Worm (Caenorhabditis elegans) whole organism, L1 larva: ENCODE measurements around the gene glc-3.

ENCODE experiments used
- C16A3.4 ChIP-seq: fragments of 150-350 bp; optimal IDR thresholded peaks from 2 replicates; lab custom pipeline; 2014; ENCODE audit warnings: missing biosample characterization, missing genetic modification characterization
- alr-1 ChIP-seq: fragments of 200-800 bp; sonication (Bioruptor generic); optimal IDR thresholded peaks from 2 replicates; lab custom pipeline; 2018; ENCODE audit warnings: borderline replicate concordance, mild to moderate bottlenecking, missing genetic modification characterization, missing compliant biosample characterization
- ama-1 ChIP-seq: fragments of 150-350 bp; optimal IDR thresholded peaks from 2 replicates; lab custom pipeline; 2014
- ceh-88 ChIP-seq: fragments of 200-800 bp; sonication (Bioruptor generic); IDR thresholded peaks from 2 replicates; pipeline ENCODE4 v1.3.6; 2022; ENCODE audit warnings: missing genetic modification characterization, missing compliant biosample characterization
- efl-3 ChIP-seq: fragments of 200-800 bp; sonication (Bioruptor generic); optimal IDR thresholded peaks from 2 replicates; lab custom pipeline; 2018; ENCODE audit warnings: mild to moderate bottlenecking, missing genetic modification characterization, missing compliant biosample characterization
- egl-13 ChIP-seq: sonication (generic microtip); optimal IDR thresholded peaks from 2 replicates; lab custom pipeline; 2016; ENCODE audit warnings: missing genotype, missing genetic modification reagents, missing genetic modification characterization, missing compliant biosample characterization
- elt-2 ChIP-seq: sonication (generic microtip); optimal IDR thresholded peaks from 2 replicates; lab custom pipeline; 2016; ENCODE audit warnings: missing genetic modification characterization, mild to moderate bottlenecking, inconsistent platforms, missing compliant biosample characterization, missing genetic modification reagents
- elt-3 ChIP-seq, 6 experiments: fragments of 150-350 bp in 1 of 6; sonication (generic microtip); optimal IDR thresholded peaks; 2 replicates each; lab custom pipeline; 2017 to 2018; ENCODE audit warnings: missing biosample characterization in 6 of 6, missing genetic modification characterization in 6 of 6, inconsistent platforms in 1 of 6
- ets-5 ChIP-seq: fragments of 200-800 bp; sonication (Bioruptor generic); IDR thresholded peaks from 2 replicates; pipeline ENCODE4 v1.3.6; 2022; ENCODE audit warnings: missing genetic modification characterization, missing compliant biosample characterization
- fkh-10 ChIP-seq: sonication (generic microtip); optimal IDR thresholded peaks from 2 replicates; lab custom pipeline; 2017; ENCODE audit warnings: missing biosample characterization, missing genetic modification reagents, missing genetic modification characterization
- lin-15B ChIP-seq: fragments of 150-350 bp; sonication (generic microtip); optimal IDR thresholded peaks from 3 replicates; lab custom pipeline; 2014; ENCODE audit warnings: missing biosample characterization, missing genetic modification characterization
- lin-35 ChIP-seq, 2 experiments: fragments of 150-350 bp; optimal IDR thresholded peaks; 2 replicates each; lab custom pipeline; 2014; ENCODE audit warnings: missing biosample characterization in 2 of 2, missing genetic modification characterization in 2 of 2, missing genetic modification reagents in 2 of 2
- lin-39 ChIP-seq: fragments of 150-350 bp; optimal IDR thresholded peaks from 2 replicates; lab custom pipeline; 2014; ENCODE audit warnings: missing biosample characterization, missing genetic modification reagents, missing genetic modification characterization
- mdl-1 ChIP-seq, 2 experiments: fragments of 150-350 bp; optimal IDR thresholded peaks; 2 replicates each; lab custom pipeline; 2014 to 2017; ENCODE audit warnings: missing biosample characterization in 2 of 2, missing genetic modification characterization in 2 of 2, inconsistent platforms in 1 of 2
- nhr-12 ChIP-seq: sonication (generic microtip); optimal IDR thresholded peaks from 2 replicates; lab custom pipeline; 2017; ENCODE audit warnings: missing biosample characterization, missing genetic modification characterization
- nhr-20 ChIP-seq: sonication (generic microtip); optimal IDR thresholded peaks from 2 replicates; lab custom pipeline; 2016; ENCODE audit warnings: mild to moderate bottlenecking, missing genetic modification characterization, missing compliant biosample characterization
- nhr-28 ChIP-seq: fragments of 150-350 bp; optimal IDR thresholded peaks from 2 replicates; lab custom pipeline; 2014; ENCODE audit warnings: missing biosample characterization, missing genetic modification characterization
- nhr-76 ChIP-seq: sonication (generic microtip); optimal IDR thresholded peaks from 2 replicates; lab custom pipeline; 2017; ENCODE audit warnings: missing biosample characterization, missing genetic modification characterization
- pax-3 ChIP-seq: fragments of 200-800 bp; sonication (Bioruptor generic); optimal IDR thresholded peaks from 2 replicates; lab custom pipeline; 2018; ENCODE audit warnings: mild to moderate bottlenecking, missing genetic modification characterization, moderate library complexity, missing compliant biosample characterization
- pqm-1 ChIP-seq: sonication (generic microtip); optimal IDR thresholded peaks from 3 replicates; lab custom pipeline; 2017; ENCODE audit warnings: missing biosample characterization, missing genetic modification characterization
- snu-23 ChIP-seq: sonication (generic microtip); optimal IDR thresholded peaks from 2 replicates; lab custom pipeline; 2016; ENCODE audit warnings: missing genetic modification characterization, missing compliant biosample characterization
- sox-4 ChIP-seq: sonication (generic microtip); optimal IDR thresholded peaks from 2 replicates; lab custom pipeline; 2016; ENCODE audit warnings: missing genetic modification characterization, missing compliant biosample characterization
- sptf-1 ChIP-seq: fragments of 150-350 bp; optimal IDR thresholded peaks from 2 replicates; lab custom pipeline; 2014; ENCODE audit warnings: missing biosample characterization, missing genetic modification characterization
- sup-37 ChIP-seq: fragments of 200-800 bp; sonication (Bioruptor generic); optimal IDR thresholded peaks from 2 replicates; lab custom pipeline; 2018; ENCODE audit warnings: mild to moderate bottlenecking, missing genetic modification characterization, missing compliant biosample characterization
- tlp-1 ChIP-seq: fragments of 150-350 bp; optimal IDR thresholded peaks from 2 replicates; lab custom pipeline; 2014; ENCODE audit warnings: missing biosample characterization, missing genetic modification characterization
- unc-130 ChIP-seq: fragments of 150-350 bp; optimal IDR thresholded peaks from 2 replicates; lab custom pipeline; 2017; ENCODE audit warnings: missing biosample characterization, missing genetic modification characterization, inconsistent platforms
- unc-30 ChIP-seq: sonication (generic microtip); optimal IDR thresholded peaks from 2 replicates; lab custom pipeline; 2017; ENCODE audit warnings: missing biosample characterization, missing genetic modification characterization
- unc-86 ChIP-seq: sonication (generic microtip); optimal IDR thresholded peaks from 2 replicates; lab custom pipeline; 2016; ENCODE audit warnings: missing genetic modification characterization, missing compliant biosample characterization
- unc-98 ChIP-seq: fragments of 200-800 bp; sonication (Bioruptor generic); IDR thresholded peaks from 2 replicates; pipeline ENCODE4 v1.3.6; 2022; ENCODE audit warnings: missing genetic modification characterization, missing compliant biosample characterization
- vab-15 ChIP-seq: sonication (generic microtip); optimal IDR thresholded peaks from 2 replicates; lab custom pipeline; 2017; ENCODE audit warnings: missing genotype, mild to moderate bottlenecking, missing genetic modification characterization, missing compliant biosample characterization
- zag-1 ChIP-seq: fragments of 150-350 bp; optimal IDR thresholded peaks from 2 replicates; lab custom pipeline; 2014; ENCODE audit warnings: missing biosample characterization, missing genetic modification characterization
- ztf-11 ChIP-seq, 2 experiments: sonication (generic microtip); optimal IDR thresholded peaks; 2 replicates each; lab custom pipeline; 2016 to 2017; ENCODE audit warnings: missing genetic modification characterization in 2 of 2, missing biosample characterization in 1 of 2, missing compliant biosample characterization in 1 of 2

Gene glc-3

ce11 chrV:5453615-5454014 lies at the start of gene glc-3:
glc-3 (minus strand) TSS chrV:5453715.
- TF ChIP-seq vab-15 (no peak), nhr-76 (tag; lab: Kevin White, UChicago) (no peak), unc-30 (tag; lab: Kevin White, UChicago) (no peak), unc-130 (tag; lab: Kevin White, UChicago) (no peak), mdl-1 (tag; optimal IDR thresholded peaks at IDR 0.05; lab: Kevin White, UChicago) (no peak), pqm-1 (tag; lab: Kevin White, UChicago) (no peak), lin-15B (no peak), ama-1 (lab: Kevin White, UChicago) (no peak), nhr-28 (tag; lab: Kevin White, UChicago) (no peak), sup-37 (GFP tag; lab: Kevin White, UChicago) (no peak), tlp-1 (tag; lab: Kevin White, UChicago) (no peak), fkh-10 (no peak), C16A3.4 (tag; lab: Kevin White, UChicago) (no peak), zag-1 (tag; lab: Kevin White, UChicago) (no peak), elt-3 (tag; optimal IDR thresholded peaks at IDR 0.05; lab: Kevin White, UChicago) (no peak)

ce11 chrV:5502701-5503100 lies 49.2 kb upstream of the glc-3 start:
- TF ChIP-seq egl-13 (tag; lab: Kevin White, UChicago) (no peak), ama-1 (lab: Kevin White, UChicago) (peak; percentile 38), lin-35 (GFP tag; optimal IDR thresholded peaks at IDR 0.05; lab: Kevin White, UChicago) (peak in 1 of 2 experiments; percentile 5), alr-1 (tag; lab: Kevin White, UChicago) (no peak), unc-86 (no peak)
- TF ChIP-seq, all 84 proteins: peak for 2

ce11 chrV:5499475-5499874 lies 46.0 kb upstream of the glc-3 start:
- no peak for TF ChIP-seq ceh-88 (GFP tag; lab: Robert Waterston, UW)
- TF ChIP-seq ztf-11 (tag; optimal IDR thresholded peaks at IDR 0.05; lab: Kevin White, UChicago): no peak
- TF ChIP-seq nhr-28 (tag; lab: Kevin White, UChicago): no peak
- no peak for TF ChIP-seq snu-23 (GFP tag; lab: Kevin White, UChicago)
- TF ChIP-seq sptf-1 (tag; lab: Kevin White, UChicago): no peak
- no peak for TF ChIP-seq unc-98 (GFP tag; lab: Robert Waterston, UW)
- no peak for TF ChIP-seq lin-39 (tag; lab: Kevin White, UChicago)
- TF ChIP-seq nhr-20: no peak
- TF ChIP-seq pax-3 (tag; lab: Kevin White, UChicago): no peak
- no peak for TF ChIP-seq efl-3 (GFP tag; lab: Kevin White, UChicago)
- TF ChIP-seq, all 84 proteins: peak for 0

ce11 chrV:5493447-5493846 lies 39.9 kb upstream of the glc-3 start, which contains the start of gene T05C3.2:
T05C3.2 (plus strand) TSS chrV:5493747.
- no peak for TF ChIP-seq ets-5 (GFP tag; lab: Robert Waterston, UW)
- TF ChIP-seq unc-130 (tag; lab: Kevin White, UChicago): no peak

ce11 chrV:5490205-5490604 lies 36.7 kb upstream of the glc-3 start, which contains the start of gene T05C3.6:
T05C3.6 (plus strand) TSS chrV:5490445.
- TF ChIP-seq fkh-10 (no peak), sup-37 (GFP tag; lab: Kevin White, UChicago) (no peak), sox-4 (no peak), lin-35 (GFP tag; optimal IDR thresholded peaks at IDR 0.05; lab: Kevin White, UChicago) (peak in 1 of 2 experiments; percentile 19), elt-2 (peak; percentile 76), elt-3 (tag; optimal IDR thresholded peaks at IDR 0.05; lab: Kevin White, UChicago) (no peak)

ce11 chrV:5488766-5489165 lies 35.3 kb upstream of the glc-3 start, which contains the start of gene grl-18:
grl-18 (minus strand) TSS chrV:5488866.
- TF ChIP-seq nhr-12 (tag; lab: Kevin White, UChicago): no peak
